Worm (Caenorhabditis elegans): ENCODE measurements around the gene srj-14.
A peak's percentile ranks its signal among the peaks of the same experiment; 100 is the strongest.

Gene srj-14

DNA sequence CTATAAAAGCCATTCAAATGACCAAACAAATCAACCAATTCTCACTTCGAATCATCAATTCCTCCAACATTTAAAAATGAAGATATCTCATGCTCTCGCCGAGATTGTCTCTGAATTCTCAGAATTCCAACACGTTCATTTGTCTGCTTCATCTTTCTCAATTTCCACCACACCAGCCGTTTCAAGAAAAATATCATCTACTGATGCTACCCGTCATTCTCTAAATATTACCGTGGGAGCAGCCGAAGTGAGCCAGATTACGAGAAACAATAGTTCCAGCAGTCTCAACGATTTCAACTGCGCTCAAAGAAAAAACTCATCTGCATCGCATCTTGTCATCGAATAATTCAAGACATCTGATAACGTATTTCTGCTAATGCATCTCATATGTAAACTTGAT lies 45.4 kb downstream of the srj-14 start, which contains the start of gene F18E3.12:
TSS of gene F18E3.12 (plus strand) at position 77 of the 400 bp plus-strand sequence.
- peak; percentile 77 for TF ChIP-seq ama-1 (optimal IDR thresholded peaks at IDR 0.05)
- TF ChIP-seq egl-27 (tag; optimal IDR thresholded peaks at IDR 0.05): no peak

- TF ChIP-seq blmp-1 (tag; optimal IDR thresholded peaks at IDR 0.05; ENCODE audit: insufficient read depth) (peak; percentile 94), ztf-11 (tag; optimal IDR thresholded peaks at IDR 0.05) (no peak), gmeb-1 (tag; optimal IDR thresholded peaks at IDR 0.05) (no peak), snpc-4 (tag; optimal IDR thresholded peaks at IDR 0.05) (no peak), nhr-129 (tag; optimal IDR thresholded peaks at IDR 0.05) (peak; percentile 69), nhr-12 (tag; optimal IDR thresholded peaks at IDR 0.05) (no peak), sma-3 (GFP tag; optimal IDR thresholded peaks at IDR 0.05) (peak; percentile 94), ztf-1 (GFP tag; conservative IDR thresholded peaks at IDR 0.05) (no peak), F13H6.1 (tag; optimal IDR thresholded peaks at IDR 0.05) (peak; percentile 35), mdl-1 (tag; optimal IDR thresholded peaks at IDR 0.05) (peak; percentile 7 to 63), alr-1 (tag; optimal IDR thresholded peaks at IDR 0.05) (no peak), aly-2 (tag; optimal IDR thresholded peaks at IDR 0.05) (no peak), nhr-11 (tag; optimal IDR thresholded peaks at IDR 0.05) (no peak), Y55F3AM.14 (GFP tag; optimal IDR thresholded peaks at IDR 0.05) (peak; percentile 46), mab-5 (tag; optimal IDR thresholded peaks at IDR 0.05) (no peak), peb-1 (tag; optimal IDR thresholded peaks at IDR 0.05) (no peak), nhr-10 (tag; optimal IDR thresholded peaks at IDR 0.05) (no peak), sem-4 (tag; optimal IDR thresholded peaks at IDR 0.05) (peak; percentile 48), nhr-6 (tag; optimal IDR thresholded peaks at IDR 0.05) (peak; percentile 63), crh-2 (tag; optimal IDR thresholded peaks at IDR 0.05) (no peak), nhr-25 (tag; optimal IDR thresholded peaks at IDR 0.05) (peak; percentile 93), lsy-2 (tag; optimal IDR thresholded peaks at IDR 0.05) (peak in 1 of 2 experiments; percentile 25), elt-1 (tag; optimal IDR thresholded peaks at IDR 0.05) (no peak), ceh-16 (tag; optimal IDR thresholded peaks at IDR 0.05) (no peak), nhr-21 (tag; optimal IDR thresholded peaks at IDR 0.05) (peak; percentile 97), ZK546.5 (tag; optimal IDR thresholded peaks at IDR 0.05) (no peak), egl-27 (tag; optimal IDR thresholded peaks at IDR 0.05) (peak; percentile 65), lin-13 (GFP tag; optimal IDR thresholded peaks at IDR 0.05) (no peak), ztf-4 (tag; optimal IDR thresholded peaks at IDR 0.05) (no peak), fos-1 (tag; optimal IDR thresholded peaks at IDR 0.05) (peak; percentile 21), sma-9 (GFP tag; optimal IDR thresholded peaks at IDR 0.05) (peak; percentile 95), sma-9 (tag; optimal IDR thresholded peaks at IDR 0.05) (no peak), elt-3 (tag; optimal IDR thresholded peaks at IDR 0.05) (no peak), unc-39 (tag; optimal IDR thresholded peaks at IDR 0.05) (no peak), ama-1 (optimal IDR thresholded peaks at IDR 0.05) (peak; percentile 86), unc-62 (GFP tag; optimal IDR thresholded peaks at IDR 0.05) (no peak)
These were observed 46.4 kb downstream of the srj-14 start, which contains the start of gene F18E3.13 for ce11 chrV:7415780-7416428. Gene F18E3.13, plus strand, starts transcription at chrV:7416164.

DNA sequence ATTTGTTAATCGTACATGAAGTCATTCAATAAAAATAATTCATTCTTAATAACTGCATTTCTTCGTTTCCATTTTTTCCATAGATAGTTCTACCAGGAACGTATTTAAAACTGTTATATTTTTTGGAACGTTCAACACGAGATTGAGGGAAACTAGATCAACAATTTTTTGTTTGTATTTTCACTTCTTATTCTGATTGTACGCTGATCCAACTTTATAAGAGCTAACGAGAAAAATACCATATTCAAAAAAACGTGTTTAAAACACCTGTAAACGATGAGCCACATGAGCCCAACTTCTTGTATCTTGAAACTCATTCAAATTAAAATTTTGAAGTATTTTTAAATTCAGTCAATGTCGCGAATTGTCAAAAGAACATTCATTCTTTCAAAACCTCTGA lies 47.1 kb downstream of the srj-14 start:
- TF ChIP-seq sem-4 (tag; optimal IDR thresholded peaks at IDR 0.05) (no peak), nhr-21 (tag; optimal IDR thresholded peaks at IDR 0.05) (peak; percentile 31), sma-3 (GFP tag; optimal IDR thresholded peaks at IDR 0.05) (peak; percentile 1), nhr-77 (tag; optimal IDR thresholded peaks at IDR 0.05) (no peak), skn-1 (tag; optimal IDR thresholded peaks at IDR 0.05) (no peak)

DNA sequence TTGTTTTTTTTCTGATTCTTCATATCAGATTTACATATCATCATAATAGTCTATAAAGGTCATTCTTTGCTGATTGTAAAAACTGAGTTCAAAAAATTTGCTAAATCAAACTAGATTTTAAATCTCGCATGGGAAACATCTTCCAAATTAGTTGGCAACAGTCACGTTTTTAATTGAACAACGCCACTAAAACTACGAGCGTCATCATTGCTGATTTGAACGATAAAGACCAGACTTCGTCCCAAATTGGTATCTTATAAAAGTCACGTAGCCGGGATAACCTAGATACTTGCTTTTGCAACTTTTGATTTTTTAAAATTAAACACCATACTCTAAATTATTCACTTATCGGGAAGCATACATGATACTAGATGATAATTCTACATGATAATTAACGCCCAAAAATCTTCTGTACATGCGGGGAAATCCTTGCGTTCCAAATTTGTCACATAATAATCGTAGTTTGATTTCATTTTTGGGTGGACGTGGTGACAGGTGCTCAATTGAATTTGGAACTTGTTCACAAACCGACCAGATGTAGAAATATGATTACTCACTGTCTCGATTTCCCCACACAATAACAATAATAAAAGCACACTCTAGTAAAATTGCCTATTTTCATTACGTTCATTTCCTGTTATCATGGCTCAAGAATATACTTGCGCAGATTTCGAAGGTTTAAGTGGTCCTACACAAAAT lies 47.7 kb downstream of the srj-14 start, which contains the start of gene srw-67:
TSS of gene srw-67 (plus strand) at position 643 of the 699 bp plus-strand sequence.
- no peak for TF ChIP-seq nhr-129 (tag; optimal IDR thresholded peaks at IDR 0.05)
- TF ChIP-seq nhr-21 (tag; optimal IDR thresholded peaks at IDR 0.05): no peak
- TF ChIP-seq sma-9 (GFP tag; optimal IDR thresholded peaks at IDR 0.05): no peak
- TF ChIP-seq sma-9 (tag; optimal IDR thresholded peaks at IDR 0.05): no peak
- TF ChIP-seq ztf-4 (tag; optimal IDR thresholded peaks at IDR 0.05): no peak
- no peak for TF ChIP-seq lin-39 (tag; optimal IDR thresholded peaks at IDR 0.05)
- TF ChIP-seq nhr-25 (tag; optimal IDR thresholded peaks at IDR 0.05): peak; percentile 51
- TF ChIP-seq unc-62 (GFP tag; optimal IDR thresholded peaks at IDR 0.05): no peak
- no peak for TF ChIP-seq blmp-1 (tag; optimal IDR thresholded peaks at IDR 0.05; ENCODE audit: insufficient read depth)
